Worm (Caenorhabditis elegans): ENCODE data around the gene aqp-7.

ce11 chrX:2996976-2997399 is 27.9 kb upstream of the aqp-7 start:
- TF ChIP-seq dao-5 (tag; optimal IDR thresholded peaks at IDR 0.05) (peak; percentile 68), W03F9.2 (tag; optimal IDR thresholded peaks at IDR 0.05) (peak; percentile 98), him-1 (tag; optimal IDR thresholded peaks at IDR 0.05) (peak; percentile 99)

Data from whole organism, L4/young adult.